Fruit fly (Drosophila melanogaster): Measurements from ENCODE around the gene SNCF.

DNA sequence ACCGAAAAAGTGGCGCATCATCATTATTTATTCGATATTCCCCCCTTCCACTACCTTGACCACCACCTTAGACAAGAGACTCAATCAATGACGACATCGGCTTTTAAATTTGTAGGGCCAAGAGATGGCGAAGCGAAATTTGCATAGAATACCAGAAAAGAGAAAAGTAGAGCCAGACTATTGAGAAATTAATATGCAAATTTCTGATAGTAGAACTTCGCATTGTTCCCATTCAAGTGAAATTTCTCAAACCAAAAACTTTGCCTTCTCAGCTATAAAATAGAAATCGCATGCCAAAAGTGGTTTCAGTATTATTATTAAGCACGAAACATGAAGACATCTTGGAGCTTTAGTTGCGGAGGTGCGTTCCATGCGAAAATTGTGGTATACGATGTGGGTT is 726 bp upstream of the SNCF start, which contains the start of gene CG14111:
- TF ChIP-seq EcR (GFP tag; optimal IDR thresholded peaks at IDR 0.05) (no peak), usp (GFP tag; optimal IDR thresholded peaks at IDR 0.05) (no peak)

Data from whole organism.